Fruit fly (Drosophila melanogaster): Measurements from ENCODE around the gene spn-E.
A peak's percentile ranks its signal among the peaks of the same experiment; 100 is the strongest.

Gene spn-E

DNA sequence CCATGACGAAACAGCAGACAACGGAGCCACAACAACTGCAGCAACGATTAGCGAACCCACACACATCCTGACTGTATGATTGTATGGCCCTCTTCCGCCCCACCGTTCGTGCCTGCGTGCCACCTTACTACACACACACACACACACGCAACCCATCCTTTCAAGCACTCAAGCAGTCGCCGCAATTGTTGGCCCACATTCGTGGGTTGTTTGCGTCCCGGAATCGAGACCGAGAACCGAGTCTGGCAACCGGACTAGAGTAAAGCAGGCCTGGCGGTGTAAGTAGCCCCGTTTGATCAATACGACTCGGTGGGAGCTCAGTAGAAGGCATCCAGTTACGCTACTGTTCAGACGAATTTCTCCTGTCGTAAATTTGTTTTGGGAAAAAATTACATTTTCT lies 9.0 kb downstream of the spn-E start, which contains the start of gene CG4546:
Gene CG4546 (plus strand): TSS at position 301 of the 400 bp plus-strand sequence.
- no peak for TF ChIP-seq CG7045 (GFP tag; optimal IDR thresholded peaks at IDR 0.05)

- no peak for TF ChIP-seq CG5204 (GFP tag; optimal IDR thresholded peaks at IDR 0.05)
- TF ChIP-seq CG1620 (GFP tag; optimal IDR thresholded peaks at IDR 0.05), result no peak
- TF ChIP-seq cnc (optimal IDR thresholded peaks at IDR 0.05), result no peak
- no peak for TF ChIP-seq tj (GFP tag; optimal IDR thresholded peaks at IDR 0.05)
- no peak for TF ChIP-seq CG14711 (tag; optimal IDR thresholded peaks at IDR 0.05)
- no peak for TF ChIP-seq pad (GFP tag; optimal IDR thresholded peaks at IDR 0.05)
- no peak for TF ChIP-seq Hr96 (GFP tag; optimal IDR thresholded peaks at IDR 0.05)
- TF ChIP-seq kay (GFP tag; ENCODE audit: borderline replicate concordance), result no peak
- TF ChIP-seq CG7045 (GFP tag; optimal IDR thresholded peaks at IDR 0.05), result no peak
- no peak for TF ChIP-seq CG7101 (tag; optimal IDR thresholded peaks at IDR 0.05)
- TF ChIP-seq toe (GFP tag; optimal IDR thresholded peaks at IDR 0.05), result no peak
- no peak for TF ChIP-seq Crg-1 (GFP tag; optimal IDR thresholded peaks at IDR 0.05)
- TF ChIP-seq Mnt (GFP tag; optimal IDR thresholded peaks at IDR 0.05), result no peak
- no peak for TF ChIP-seq cic (GFP tag; optimal IDR thresholded peaks at IDR 0.05)
- no peak for TF ChIP-seq bab1 (GFP tag; optimal IDR thresholded peaks at IDR 0.05)
- TF ChIP-seq CG12768 (GFP tag; optimal IDR thresholded peaks at IDR 0.05), result no peak
- TF ChIP-seq Clk (GFP tag; optimal IDR thresholded peaks at IDR 0.05), result no peak
- no peak for TF ChIP-seq CG11617 (GFP tag; optimal IDR thresholded peaks at IDR 0.05)
- no peak for TF ChIP-seq CG33017 (tag; optimal IDR thresholded peaks at IDR 0.05)
- no peak for TF ChIP-seq ovo (GFP tag; optimal IDR thresholded peaks at IDR 0.05)
Measured at dm6 chr3R:15851912-15852311, 14.7 kb downstream of the spn-E start.

DNA sequence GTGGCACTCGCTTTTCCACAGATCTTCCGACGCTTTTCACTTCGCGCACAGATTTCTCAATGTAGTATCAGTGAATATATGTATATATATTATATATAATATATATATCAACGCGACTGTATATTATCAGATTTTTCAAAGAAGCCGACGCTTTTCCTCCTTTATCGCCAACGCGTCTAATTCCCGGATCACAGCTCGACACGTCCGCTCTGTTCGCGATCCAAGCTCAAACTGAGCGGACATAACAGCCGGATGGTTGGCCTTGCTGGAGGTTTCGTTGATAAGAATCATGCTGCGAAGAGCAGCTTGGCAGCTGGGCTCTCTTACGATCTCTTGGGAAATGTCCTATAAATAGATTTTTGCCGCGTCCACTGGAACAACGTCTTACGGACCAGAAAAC lies 16.1 kb downstream of the spn-E start, which contains the start of gene cv-d:
Gene cv-d (minus strand): TSS at position 235 of the 400 bp plus-strand sequence.
- TF ChIP-seq cic (GFP tag; optimal IDR thresholded peaks at IDR 0.05) (peak; percentile 57), CG7045 (GFP tag; optimal IDR thresholded peaks at IDR 0.05) (no peak), CG12768 (GFP tag; optimal IDR thresholded peaks at IDR 0.05) (no peak)

DNA sequence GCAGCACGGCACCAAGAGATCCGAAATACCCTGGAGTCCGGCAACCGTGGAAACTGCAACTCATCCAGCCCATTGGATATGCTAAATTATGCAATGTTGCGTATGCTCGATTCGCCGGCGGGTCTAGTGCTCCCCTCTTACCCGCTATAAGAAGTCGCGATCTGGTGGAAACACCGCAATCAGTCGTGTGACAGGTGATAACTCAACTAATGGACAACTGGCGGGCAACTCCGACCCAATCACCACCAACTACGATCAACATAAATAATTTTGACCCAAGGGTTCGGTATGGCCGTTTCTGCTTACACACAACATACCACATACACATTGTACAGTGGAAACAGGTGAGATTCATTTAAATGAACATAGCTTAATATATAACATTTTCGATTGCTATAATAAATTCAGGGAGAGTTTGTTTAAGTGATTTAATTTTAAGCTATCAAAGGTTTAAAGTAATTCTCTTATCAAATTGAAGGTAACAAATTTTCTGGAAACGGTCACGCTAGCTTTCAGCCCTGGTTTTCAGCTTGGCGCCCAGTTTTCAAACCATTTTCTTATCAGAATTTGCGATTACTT lies 20.1 kb downstream of the spn-E start, which contains the start of gene Hmt-1:
Gene Hmt-1 (minus strand): TSS at position 282 of the 579 bp plus-strand sequence.
- TF ChIP-seq toe (GFP tag; optimal IDR thresholded peaks at IDR 0.05), result peak; percentile 9
- TF ChIP-seq Clk (GFP tag; optimal IDR thresholded peaks at IDR 0.05), result no peak
- TF ChIP-seq bab1 (GFP tag; optimal IDR thresholded peaks at IDR 0.05), result peak; percentile 34
- peak; percentile 29 to 68 for TF ChIP-seq cnc (optimal IDR thresholded peaks at IDR 0.05)
- TF ChIP-seq tj (GFP tag; optimal IDR thresholded peaks at IDR 0.05), result peak; percentile 10
- no peak for TF ChIP-seq CG1620 (GFP tag; optimal IDR thresholded peaks at IDR 0.05)
- TF ChIP-seq pad (GFP tag; optimal IDR thresholded peaks at IDR 0.05), result no peak

- TF ChIP-seq pad (GFP tag; optimal IDR thresholded peaks at IDR 0.05) (no peak), Clk (GFP tag; optimal IDR thresholded peaks at IDR 0.05) (no peak), Crg-1 (GFP tag; optimal IDR thresholded peaks at IDR 0.05) (no peak), CG7045 (GFP tag; optimal IDR thresholded peaks at IDR 0.05) (no peak), tj (GFP tag; optimal IDR thresholded peaks at IDR 0.05) (no peak), cic (GFP tag; optimal IDR thresholded peaks at IDR 0.05) (no peak), CG12768 (GFP tag; optimal IDR thresholded peaks at IDR 0.05) (no peak), CG7101 (tag; optimal IDR thresholded peaks at IDR 0.05) (no peak), cnc (optimal IDR thresholded peaks at IDR 0.05) (no peak)
Measured at dm6 chr3R:15859896-15860295, 22.7 kb downstream of the spn-E start, which contains the start of gene CG9632. Gene CG9632, plus strand, starts transcription at chr3R:15860196.

DNA sequence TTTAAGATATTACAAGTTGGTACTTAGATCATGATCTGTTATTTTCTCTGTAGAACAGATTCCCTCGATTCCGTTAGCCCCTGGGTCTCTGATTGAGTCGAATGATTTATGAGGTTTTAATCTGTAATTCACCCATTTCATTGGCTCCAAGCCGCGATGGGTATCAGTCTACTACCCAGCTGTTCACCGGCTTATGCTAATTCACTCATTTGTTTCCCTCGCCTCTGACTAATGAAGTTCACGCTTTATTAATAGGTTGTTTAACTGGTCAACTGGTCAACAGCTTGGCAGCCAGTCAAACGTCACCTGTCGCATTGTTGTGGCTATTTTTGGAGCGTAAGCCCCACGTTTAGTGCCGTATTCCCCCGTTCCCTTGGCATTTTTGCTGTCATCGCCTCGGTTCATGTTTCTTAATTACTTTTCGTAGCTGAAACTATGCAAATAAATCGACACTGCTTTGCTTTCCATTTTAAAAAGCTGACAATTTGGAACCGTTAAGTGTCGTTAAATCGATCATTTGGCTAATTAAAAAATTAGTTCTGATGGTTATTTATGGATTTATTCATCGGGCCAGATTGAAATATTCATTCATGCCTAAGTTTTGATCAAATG lies 35.7 kb downstream of the spn-E start:
- TF ChIP-seq tj (GFP tag; optimal IDR thresholded peaks at IDR 0.05) (peak; percentile 90), CG1620 (GFP tag; optimal IDR thresholded peaks at IDR 0.05) (no peak), bab1 (GFP tag; optimal IDR thresholded peaks at IDR 0.05) (peak; percentile 39)

- TF ChIP-seq Mnt (GFP tag; optimal IDR thresholded peaks at IDR 0.05) (peak; percentile 12), tj (GFP tag; optimal IDR thresholded peaks at IDR 0.05) (peak; percentile 31), pad (GFP tag; optimal IDR thresholded peaks at IDR 0.05) (no peak), Clk (GFP tag; optimal IDR thresholded peaks at IDR 0.05) (no peak)
Measured at dm6 chr3R:15875611-15876010, 38.4 kb downstream of the spn-E start, which contains the start of gene CG31183. Gene CG31183, minus strand, starts transcription at chr3R:15875939.
